Worm (Caenorhabditis elegans) whole organism, midembryonic: Measurements from ENCODE around the gene Y39E4B.13.

Source experiments
- T22C8.4 ChIP-seq: fragments of 200-800 bp; sonication (Bioruptor generic); IDR thresholded peaks from 2 replicates; pipeline ENCODE4 v1.3.6; 2022; ENCODE audit warnings: missing genetic modification characterization, missing compliant biosample characterization
- cog-1 ChIP-seq: sonication (generic microtip); optimal IDR thresholded peaks from 2 replicates; lab custom pipeline; 2016; ENCODE audit warnings: missing genetic modification characterization, missing compliant biosample characterization
- flt-1 ChIP-seq: fragments of 200-800 bp; sonication (Bioruptor generic); IDR thresholded peaks from 2 replicates; pipeline ENCODE4 v1.3.6; 2022; ENCODE audit warnings: missing genetic modification characterization, missing compliant biosample characterization
- klf-2 ChIP-seq: fragments of 200-800 bp; sonication (Bioruptor generic); conservative IDR thresholded peaks from 2 replicates; pipeline ENCODE4 v1.3.6; 2022; ENCODE audit warnings: missing genetic modification reagents, missing genetic modification characterization, missing compliant biosample characterization
- med-1 ChIP-seq: sonication (generic microtip); optimal IDR thresholded peaks from 2 replicates; lab custom pipeline; 2017; ENCODE audit warnings: missing genetic modification characterization, mild to moderate bottlenecking, missing compliant biosample characterization, antibody characterized with exemption, missing genetic modification reagents; ENCODE audit not compliant: insufficient read depth
- ztf-23 ChIP-seq: fragments of 200-800 bp; sonication (Bioruptor generic); IDR thresholded peaks from 2 replicates; pipeline ENCODE4 v1.3.6; 2022; ENCODE audit warnings: missing genetic modification reagents, missing genetic modification characterization, missing compliant biosample characterization
- ztf-29 ChIP-seq: fragments of 200-800 bp; sonication (Bioruptor generic); IDR thresholded peaks from 2 replicates; pipeline ENCODE4 v1.3.6; 2022; ENCODE audit warnings: missing genetic modification reagents, missing genetic modification characterization, missing compliant biosample characterization

DNA sequence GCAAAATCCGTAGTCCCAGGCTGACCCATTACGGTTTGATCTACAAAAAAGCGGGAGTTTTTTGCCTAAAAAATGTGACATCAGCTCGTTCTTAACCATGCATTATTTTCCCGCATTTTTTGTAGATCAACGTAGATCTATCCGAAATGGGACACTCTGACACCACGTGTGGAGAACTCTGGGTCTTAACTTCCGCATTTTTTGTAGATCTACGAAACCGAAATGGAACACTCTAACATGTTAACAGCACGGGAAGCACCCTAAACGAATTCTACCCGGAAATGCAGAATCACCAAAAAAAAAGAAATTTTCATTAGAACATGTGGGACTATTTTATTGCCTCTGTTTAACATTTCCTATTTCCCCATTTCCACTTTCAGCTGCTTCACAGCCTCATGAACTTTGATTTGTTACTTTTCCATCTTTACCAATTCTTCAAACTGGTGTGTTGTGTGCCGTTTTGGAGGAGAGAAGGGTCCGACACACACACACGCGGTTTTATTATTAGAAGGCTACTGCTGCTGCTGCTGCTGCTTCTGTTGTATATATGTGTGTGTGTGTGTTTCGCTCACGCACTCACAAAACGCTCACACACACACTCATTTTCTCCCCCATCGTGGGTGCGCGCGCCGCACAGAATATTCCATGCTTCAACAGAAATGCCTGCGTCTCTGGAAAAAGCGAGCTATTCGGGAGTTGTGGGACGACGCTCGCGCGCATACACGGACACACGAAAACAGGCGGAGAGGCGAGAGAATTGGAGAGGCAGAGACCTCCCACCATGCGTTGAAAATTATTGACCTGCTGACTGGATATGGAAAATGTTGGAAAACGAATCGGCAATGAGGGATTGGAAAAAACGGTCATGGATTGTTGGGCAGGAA lies 22.8 kb upstream of the Y39E4B.13 start:
- peak; percentile 78 for TF ChIP-seq ztf-23
- no peak for TF ChIP-seq T22C8.4 (GFP tag; lab: Robert Waterston, UW)
- TF ChIP-seq flt-1 (GFP tag; lab: Robert Waterston, UW), result peak; percentile 81
- TF ChIP-seq ztf-29 (GFP tag; lab: Robert Waterston, UW), result no peak; the same call in 1 of the 2 replicates
- peak; percentile 91 for TF ChIP-seq cog-1 (tag; lab: Kevin White, UChicago)
- TF ChIP-seq med-1 (GFP tag; lab: Kevin White, UChicago), result no peak
- no peak for TF ChIP-seq klf-2
